Worm (Caenorhabditis elegans) whole organism, dauer: ENCODE data around the gene tomm-70.

ENCODE experiments used
- unc-62 ChIP-seq: sonication (generic microtip); optimal IDR thresholded peaks from 2 replicates; lab custom pipeline; 2017; ENCODE audit warnings: missing biosample characterization, missing genetic modification reagents, missing genetic modification characterization

Gene tomm-70

ce11 chrIII:8754682-8755081 lies at the start of gene tomm-70:
Gene tomm-70, minus strand, starts transcription at chrIII:8754750.
- no peak for TF ChIP-seq unc-62

ce11 chrIII:8801864-8802818 lies 47.6 kb upstream of the tomm-70 start:
- TF ChIP-seq unc-62, result peak; percentile 14

ce11 chrIII:8801352-8801863 lies 46.9 kb upstream of the tomm-70 start:
- TF ChIP-seq unc-62, result no peak

ce11 chrIII:8800796-8801083 lies 46.2 kb upstream of the tomm-70 start:
- TF ChIP-seq unc-62, result no peak

- no peak for TF ChIP-seq unc-62
Measured at ce11 chrIII:8799964-8800795, 45.6 kb upstream of the tomm-70 start, which contains the start of gene F54F2.6. Gene F54F2.6, minus strand, starts transcription at chrIII:8800701.

ce11 chrIII:8797211-8797733 lies 42.7 kb upstream of the tomm-70 start:
- no peak for TF ChIP-seq unc-62

ce11 chrIII:8795595-8796141 lies 41.1 kb upstream of the tomm-70 start:
- no peak for TF ChIP-seq unc-62

- no peak for TF ChIP-seq unc-62
Measured at ce11 chrIII:8794793-8795192, 40.2 kb upstream of the tomm-70 start.

ce11 chrIII:8792251-8792650 lies 37.7 kb upstream of the tomm-70 start, which contains the start of gene ztf-1:
Gene ztf-1, minus strand, starts transcription at chrIII:8792351.
- TF ChIP-seq unc-62, result no peak

- TF ChIP-seq unc-62, result no peak
Measured at ce11 chrIII:8791235-8791634, 36.7 kb upstream of the tomm-70 start, which contains the start of the genes zfp-1 and F54F2.14. Gene zfp-1, plus strand, starts transcription at chrIII:8791535. Gene F54F2.14, plus strand, starts transcription at chrIII:8791546.

- TF ChIP-seq unc-62, result no peak
Measured at ce11 chrIII:8788690-8789089, 34.1 kb upstream of the tomm-70 start.

ce11 chrIII:8786077-8786476 lies 31.5 kb upstream of the tomm-70 start, which contains the start of gene K02D10.8:
Gene K02D10.8, plus strand, starts transcription at chrIII:8786377.
- no peak for TF ChIP-seq unc-62

ce11 chrIII:8785426-8785825 lies 30.9 kb upstream of the tomm-70 start:
- TF ChIP-seq unc-62, result no peak

- no peak for TF ChIP-seq unc-62
Measured at ce11 chrIII:8784500-8784899, 29.9 kb upstream of the tomm-70 start.

- TF ChIP-seq unc-62, result no peak
Measured at ce11 chrIII:8782744-8783143, 28.2 kb upstream of the tomm-70 start.

- no peak for TF ChIP-seq unc-62
Measured at ce11 chrIII:8782080-8782479, 27.5 kb upstream of the tomm-70 start.
